Worm (Caenorhabditis elegans): Measurements from ENCODE around the gene sru-3.

The sru-3 gene

DNA sequence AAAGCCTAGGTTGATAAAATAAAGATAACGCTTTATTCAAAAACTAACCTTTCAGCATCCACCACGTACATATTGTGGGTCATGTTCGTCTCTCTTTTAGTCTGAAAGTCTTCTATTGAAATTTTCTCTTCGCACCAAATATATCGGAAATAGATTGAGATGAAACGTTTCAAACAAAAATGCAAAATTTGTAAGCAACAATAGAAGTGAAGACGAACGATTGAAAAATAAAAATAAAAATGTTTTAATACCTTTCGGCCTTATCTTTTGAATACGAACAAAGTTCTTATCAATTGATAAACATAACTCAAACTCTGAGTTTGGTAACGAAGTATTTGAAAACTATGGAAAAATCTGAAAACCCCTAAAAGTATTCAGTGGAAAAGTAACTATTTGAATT is 36.7 kb downstream of the sru-3 start, which contains the start of gene F56H11.2:
TSS of gene F56H11.2 (minus strand) at position 101 of the 400 bp plus-strand sequence.
- TF ChIP-seq F22D6.2 (tag; optimal IDR thresholded peaks at IDR 0.05) (no peak), aptf-2 (GFP tag; conservative IDR thresholded peaks at IDR 0.05) (no peak), pha-4 (tag; optimal IDR thresholded peaks at IDR 0.05) (no peak), dpff-1 (tag; optimal IDR thresholded peaks at IDR 0.05) (no peak), lsy-27 (tag; optimal IDR thresholded peaks at IDR 0.05; ENCODE audit: borderline replicate concordance, insufficient read depth) (no peak), ets-4 (GFP tag; optimal IDR thresholded peaks at IDR 0.05) (no peak), T07F8.4 (tag; optimal IDR thresholded peaks at IDR 0.05) (no peak), let-607 (tag; optimal IDR thresholded peaks at IDR 0.05) (no peak), nhr-120 (GFP tag; IDR thresholded peaks at IDR 0.05) (no peak), ztf-28 (GFP tag; IDR thresholded peaks at IDR 0.05) (no peak), repo-1 (tag; optimal IDR thresholded peaks at IDR 0.05) (no peak), mel-28 (tag; optimal IDR thresholded peaks at IDR 0.05; ENCODE audit: borderline replicate concordance) (no peak), ccch-3 (GFP tag; optimal IDR thresholded peaks at IDR 0.05) (no peak), egl-18 (GFP tag; IDR thresholded peaks at IDR 0.05) (no peak), ceh-58 (GFP tag; IDR thresholded peaks at IDR 0.05) (no peak), mcd-1 (GFP tag; IDR thresholded peaks at IDR 0.05) (no peak), K11D2.4 (GFP tag; IDR thresholded peaks at IDR 0.05) (no peak)

DNA sequence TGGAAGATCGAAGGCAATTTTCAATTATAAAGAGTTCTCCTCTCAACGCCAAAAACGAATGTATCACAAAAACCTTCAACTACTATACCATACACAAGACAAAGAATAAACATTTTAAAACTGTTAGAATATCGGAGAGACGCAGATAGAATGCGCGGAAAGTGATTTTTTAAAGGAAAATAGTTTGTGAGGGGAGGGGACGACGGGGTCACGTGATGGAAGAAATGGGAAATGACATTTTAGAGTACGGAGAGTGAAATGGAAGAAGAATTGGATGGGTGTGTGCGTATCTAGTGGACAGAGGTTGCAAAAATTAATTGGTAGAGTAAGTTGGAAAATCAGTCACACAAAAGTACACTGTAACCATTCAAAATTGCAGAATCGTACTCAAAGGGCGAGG is 37.9 kb downstream of the sru-3 start:
- TF ChIP-seq dox-1 (GFP tag; IDR thresholded peaks at IDR 0.05) (0 out of 2 replicates have a peak, but pooled peaks have one; percentile 18), lin-40 (tag; optimal IDR thresholded peaks at IDR 0.05) (peak; percentile 44), ccch-3 (GFP tag; optimal IDR thresholded peaks at IDR 0.05) (no peak)

DNA sequence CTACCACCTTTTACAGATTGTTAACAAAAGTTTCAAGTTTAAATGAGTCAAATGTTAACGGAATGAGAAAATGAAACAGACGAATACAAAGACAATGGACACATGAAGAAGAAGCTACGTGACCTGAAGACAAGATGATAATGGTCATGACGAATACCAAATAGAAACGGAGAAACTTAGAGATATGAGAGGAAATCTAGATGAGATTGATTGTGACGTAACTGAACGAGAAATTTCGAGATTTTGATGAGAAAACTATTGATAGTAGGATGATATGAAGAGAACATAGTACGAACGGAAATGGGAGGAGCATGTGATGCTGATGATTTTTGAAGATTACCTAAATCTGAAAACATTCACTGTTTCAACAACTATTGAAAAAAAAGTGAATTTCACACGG is 38.7 kb downstream of the sru-3 start:
- TF ChIP-seq bed-1 (GFP tag; IDR thresholded peaks at IDR 0.05), result no peak
- no peak for TF ChIP-seq hrde-1 (tag; optimal IDR thresholded peaks at IDR 0.05; ENCODE audit: borderline replicate concordance)
- TF ChIP-seq ceh-79 (tag; optimal IDR thresholded peaks at IDR 0.05), result no peak
- TF ChIP-seq mel-28 (tag; optimal IDR thresholded peaks at IDR 0.05; ENCODE audit: borderline replicate concordance), result no peak
- no peak for TF ChIP-seq ceh-91 (GFP tag; IDR thresholded peaks at IDR 0.05)
- TF ChIP-seq C17E4.6 (GFP tag; IDR thresholded peaks at IDR 0.05), result no peak
- no peak for TF ChIP-seq F52B5.7 (tag; optimal IDR thresholded peaks at IDR 0.05)
- no peak for TF ChIP-seq tbp1 (GFP tag; optimal IDR thresholded peaks at IDR 0.05)
- no peak for TF ChIP-seq sea-2 (GFP tag; IDR thresholded peaks at IDR 0.05)
- no peak for TF ChIP-seq aptf-3 (GFP tag; IDR thresholded peaks at IDR 0.05)

DNA sequence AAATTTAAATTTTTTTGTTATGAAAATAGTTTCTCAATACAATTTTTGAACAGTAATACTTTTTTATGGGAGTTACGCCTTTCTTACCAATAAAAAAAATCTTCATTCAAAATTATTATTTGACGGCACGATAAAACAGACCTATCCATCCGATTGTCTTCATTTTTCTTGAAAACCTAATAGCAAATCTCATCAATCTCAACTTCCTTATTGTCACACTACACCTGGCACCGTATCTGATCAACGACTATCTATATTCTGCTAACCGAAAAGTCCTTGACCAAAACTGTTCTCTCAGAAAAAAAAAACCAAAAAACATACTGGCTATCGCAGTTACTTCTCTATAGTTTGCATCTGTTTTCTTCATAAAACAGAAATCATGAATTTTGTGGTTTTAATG is 39.7 kb downstream of the sru-3 start:
- TF ChIP-seq Y79H2A.3 (GFP tag; conservative IDR thresholded peaks at IDR 0.05) (no peak), ceh-79 (tag; optimal IDR thresholded peaks at IDR 0.05) (no peak), repo-1 (tag; optimal IDR thresholded peaks at IDR 0.05) (no peak), rcor-1 (GFP tag; IDR thresholded peaks at IDR 0.05) (no peak), attf-3 (GFP tag; conservative IDR thresholded peaks at IDR 0.05) (no peak), lin-26 (GFP tag; IDR thresholded peaks at IDR 0.05) (no peak), ztf-26 (tag; optimal IDR thresholded peaks at IDR 0.05) (no peak), aptf-2 (GFP tag; conservative IDR thresholded peaks at IDR 0.05) (no peak)

DNA sequence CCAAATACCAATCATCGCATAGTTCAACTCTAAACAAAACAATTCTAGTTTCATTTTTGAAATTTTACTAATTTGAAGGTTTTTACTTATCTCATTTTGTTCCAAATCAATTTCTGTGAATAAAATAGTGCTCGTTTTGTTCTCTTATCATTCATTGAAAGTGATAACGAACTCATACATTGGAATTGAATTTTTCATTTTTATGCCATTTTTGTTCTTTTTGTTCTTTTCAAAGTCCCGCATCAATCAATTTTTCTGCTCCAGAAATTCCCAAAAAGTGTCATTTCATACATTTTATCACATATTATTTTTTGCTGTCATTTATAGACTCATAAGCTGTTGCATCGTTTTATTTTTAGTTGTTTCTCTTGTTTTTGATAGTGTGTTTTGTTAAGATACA is 41.1 kb downstream of the sru-3 start:
- TF ChIP-seq mel-28 (tag; optimal IDR thresholded peaks at IDR 0.05; ENCODE audit: borderline replicate concordance), result no peak
- peak; percentile 89 for TF ChIP-seq nhr-80 (tag; optimal IDR thresholded peaks at IDR 0.05)
- TF ChIP-seq let-607 (tag; optimal IDR thresholded peaks at IDR 0.05), result peak in 1 of 2 experiments; percentile 13
- TF ChIP-seq Y53G8AR.9 (GFP tag; conservative IDR thresholded peaks at IDR 0.05), result no peak
- peak; percentile 38 for TF ChIP-seq unc-62 (GFP tag; optimal IDR thresholded peaks at IDR 0.05)

Data from whole organism, young adult.